Fruit fly (Drosophila melanogaster): ENCODE data around the gene Task7.

- peak; percentile 95 for TF ChIP-seq kay (GFP tag; ENCODE audit: borderline replicate concordance)
- no peak for TF ChIP-seq Crg-1 (GFP tag; optimal IDR thresholded peaks at IDR 0.05)
- TF ChIP-seq cnc (optimal IDR thresholded peaks at IDR 0.05), result no peak
- TF ChIP-seq toe (GFP tag; optimal IDR thresholded peaks at IDR 0.05), result no peak
- no peak for TF ChIP-seq CG5204 (GFP tag; optimal IDR thresholded peaks at IDR 0.05)
- TF ChIP-seq pad (GFP tag; optimal IDR thresholded peaks at IDR 0.05), result no peak
- TF ChIP-seq bab1 (GFP tag; optimal IDR thresholded peaks at IDR 0.05), result no peak
- no peak for TF ChIP-seq CG14711 (tag; optimal IDR thresholded peaks at IDR 0.05)
- no peak for TF ChIP-seq Hr96 (GFP tag; optimal IDR thresholded peaks at IDR 0.05)
Observed at dm6 chr3R:9365893-9366500, 46.1 kb downstream of the Task7 start.

All from whole organism, adult.